Fruit fly (Drosophila melanogaster) whole organism, embryonic: Measurements from ENCODE around the gene Vps26.

Source experiments
- PHDP ChIP-seq: fragments of 200-800 bp; sonication (Bioruptor generic); optimal IDR thresholded peaks from 3 replicates; lab custom pipeline; 2018; ENCODE audit warnings: missing biosample characterization, mild to moderate bottlenecking, missing genetic modification characterization, moderate library complexity
- cg ChIP-seq: fragments of 200-800 bp; sonication (Bioruptor generic); optimal IDR thresholded peaks from 3 replicates; lab custom pipeline; 2019; ENCODE audit warnings: missing biosample characterization, mild to moderate bottlenecking, missing genetic modification characterization, moderate library complexity

DNA sequence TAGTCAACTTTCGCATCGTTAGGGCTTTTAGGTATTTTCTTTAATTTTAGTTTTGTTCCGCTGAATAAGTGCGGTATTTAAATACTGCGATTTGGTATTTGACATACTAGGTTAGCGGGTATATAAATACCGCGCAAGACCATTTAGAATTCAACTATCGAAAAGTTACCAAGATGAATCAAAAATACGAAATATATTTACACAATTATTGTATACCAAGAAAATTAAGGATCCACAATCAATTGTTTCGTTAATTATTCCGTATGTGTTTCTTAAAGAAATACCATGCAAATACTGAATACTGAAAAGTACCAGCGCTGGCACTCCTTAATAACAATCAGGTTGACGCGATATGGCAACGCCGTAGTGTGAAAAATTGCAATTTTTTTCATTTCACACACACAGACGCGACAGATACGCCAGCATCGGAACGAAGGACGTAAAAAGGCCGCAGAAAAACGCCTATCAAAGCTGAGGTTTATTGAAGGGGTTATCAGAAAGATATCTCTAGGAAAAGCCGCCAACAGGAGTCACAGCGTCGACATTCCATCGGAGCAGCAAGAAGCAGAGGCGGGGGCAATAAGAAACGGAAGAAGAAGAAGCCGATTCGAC, at the start of gene Vps26, which contains the start of gene Pgam5:
- TF ChIP-seq cg (GFP tag; lab: Kevin White, UChicago) (peak; percentile 66), PHDP (tag; lab: Kevin White, UChicago) (no peak)
